Fruit fly (Drosophila melanogaster) whole organism, adult: ENCODE results near the gene CG42271.

Experiments used
- CG11617 ChIP-seq: fragments of 200-800 bp; sonication (Bioruptor generic); optimal IDR thresholded peaks from 2 replicates; lab custom pipeline; 2017; ENCODE audit warnings: mild to moderate bottlenecking, missing biosample characterization, missing genetic modification reagents, missing genetic modification characterization
- CG14711 ChIP-seq: fragments of 200-800 bp; sonication (Bioruptor generic); optimal IDR thresholded peaks from 2 replicates; lab custom pipeline; 2018; ENCODE audit warnings: missing biosample characterization, mild to moderate bottlenecking, missing genetic modification characterization, moderate library complexity
- CG33017 ChIP-seq: fragments of 200-800 bp; sonication (Bioruptor generic); optimal IDR thresholded peaks from 2 replicates; lab custom pipeline; 2018; ENCODE audit warnings: missing biosample characterization, mild to moderate bottlenecking, missing genetic modification characterization, moderate library complexity
- CG7045 ChIP-seq: fragments of 200-800 bp; sonication (Bioruptor generic); optimal IDR thresholded peaks from 2 replicates; lab custom pipeline; 2017; ENCODE audit warnings: missing biosample characterization, mild to moderate bottlenecking, missing genetic modification characterization
- Hr96 ChIP-seq: fragments of 200-800 bp; sonication (Bioruptor generic); optimal IDR thresholded peaks from 2 replicates; lab custom pipeline; 2016; ENCODE audit warnings: missing biosample characterization, missing genetic modification characterization
- bab1 ChIP-seq: fragments of 200-800 bp; sonication (Bioruptor generic); optimal IDR thresholded peaks from 3 replicates; lab custom pipeline; 2019; ENCODE audit warnings: missing biosample characterization, mild to moderate bottlenecking, missing genetic modification characterization, moderate library complexity
- cnc ChIP-seq, 2 experiments: fragments of >200 bp; optimal IDR thresholded peaks; 2 replicates each; lab custom pipeline; 2017
- kay ChIP-seq: fragments of 200-800 bp; sonication (Bioruptor generic); peaks from one replicate; lab custom pipeline; 2016; ENCODE audit warnings: missing biosample characterization, missing genetic modification characterization, borderline replicate concordance
- ovo ChIP-seq: fragments of 200-800 bp; sonication (Bioruptor generic); optimal IDR thresholded peaks from 2 replicates; lab custom pipeline; 2016; ENCODE audit warnings: missing biosample characterization, missing genetic modification characterization
- tj ChIP-seq: fragments of 200-800 bp; sonication (Bioruptor generic); optimal IDR thresholded peaks from 3 replicates; lab custom pipeline; 2017; ENCODE audit warnings: missing biosample characterization, mild to moderate bottlenecking, missing genetic modification characterization, moderate library complexity

dm6 chrX:14180728-14181127, 53.1 kb downstream of the CG42271 start, which contains the start of gene CG11584:
- TF ChIP-seq kay (GFP tag; lab: Kevin White, UChicago) = no peak
- no peak for TF ChIP-seq CG33017 (tag; lab: Kevin White, UChicago)
- no peak for TF ChIP-seq cnc (optimal IDR thresholded peaks at IDR 0.05; lab: Kevin White, UChicago)
- TF ChIP-seq tj (GFP tag; lab: Kevin White, UChicago) = no peak
- TF ChIP-seq CG11617 = no peak
- no peak for TF ChIP-seq Hr96 (GFP tag; lab: Kevin White, UChicago)
- TF ChIP-seq ovo (GFP tag; lab: Kevin White, UChicago) = no peak
- TF ChIP-seq CG14711 (tag; lab: Kevin White, UChicago) = no peak
- no peak for TF ChIP-seq bab1
- TF ChIP-seq CG7045 (GFP tag; lab: Kevin White, UChicago) = no peak
